Fruit fly (Drosophila melanogaster) whole organism, adult: Measurements from ENCODE around the gene CG31327.

ENCODE experiments used
- CG11617 ChIP-seq: fragments of 200-800 bp; sonication (Bioruptor generic); optimal IDR thresholded peaks from 2 replicates; lab custom pipeline; 2017; ENCODE audit warnings: mild to moderate bottlenecking, missing biosample characterization, missing genetic modification reagents, missing genetic modification characterization
- CG12768 ChIP-seq: fragments of 200-800 bp; sonication (Bioruptor generic); optimal IDR thresholded peaks from 2 replicates; lab custom pipeline; 2017; ENCODE audit warnings: missing biosample characterization, missing genetic modification characterization, mild to moderate bottlenecking, moderate library complexity, missing genetic modification reagents
- CG14711 ChIP-seq: fragments of 200-800 bp; sonication (Bioruptor generic); optimal IDR thresholded peaks from 2 replicates; lab custom pipeline; 2018; ENCODE audit warnings: missing biosample characterization, mild to moderate bottlenecking, missing genetic modification characterization, moderate library complexity
- CG1620 ChIP-seq: fragments of 200-800 bp; sonication (Bioruptor generic); optimal IDR thresholded peaks from 2 replicates; lab custom pipeline; 2016; ENCODE audit warnings: missing biosample characterization, missing genetic modification characterization
- CG33017 ChIP-seq: fragments of 200-800 bp; sonication (Bioruptor generic); optimal IDR thresholded peaks from 2 replicates; lab custom pipeline; 2018; ENCODE audit warnings: missing biosample characterization, mild to moderate bottlenecking, missing genetic modification characterization, moderate library complexity
- CG7101 ChIP-seq: fragments of 200-800 bp; sonication (Bioruptor generic); optimal IDR thresholded peaks from 2 replicates; lab custom pipeline; 2018; ENCODE audit warnings: missing biosample characterization, mild to moderate bottlenecking, missing genetic modification characterization, moderate library complexity
- Crg-1 ChIP-seq: fragments of 200-800 bp; sonication (Bioruptor generic); optimal IDR thresholded peaks from 2 replicates; lab custom pipeline; 2016; ENCODE audit warnings: missing biosample characterization, missing genetic modification characterization
- cnc ChIP-seq, 2 experiments: fragments of >200 bp; optimal IDR thresholded peaks; 2 replicates each; lab custom pipeline; 2017
- pad ChIP-seq: fragments of 200-800 bp; sonication (Bioruptor generic); optimal IDR thresholded peaks from 3 replicates; lab custom pipeline; 2017; ENCODE audit warnings: missing biosample characterization, missing genetic modification characterization, mild to moderate bottlenecking, moderate library complexity, missing genetic modification reagents
- toe ChIP-seq: fragments of 200-800 bp; sonication (Bioruptor generic); optimal IDR thresholded peaks from 2 replicates; lab custom pipeline; 2016; ENCODE audit warnings: missing biosample characterization, missing genetic modification characterization

dm6 chr3R:14116088-14116487 is 44.0 kb downstream of the CG31327 start:
- no peak for TF ChIP-seq Crg-1 (GFP tag; lab: Kevin White, UChicago)
- TF ChIP-seq toe (GFP tag; lab: Kevin White, UChicago) = no peak
- no peak for TF ChIP-seq cnc (optimal IDR thresholded peaks at IDR 0.05; lab: Kevin White, UChicago)
- TF ChIP-seq CG11617 = no peak
- no peak for TF ChIP-seq CG1620 (GFP tag; lab: Kevin White, UChicago)
- TF ChIP-seq CG12768 (GFP tag; lab: Kevin White, UChicago) = no peak
- TF ChIP-seq CG33017 = no peak
- no peak for TF ChIP-seq CG14711 (tag; lab: Kevin White, UChicago)
- TF ChIP-seq CG7101 = no peak
- no peak for TF ChIP-seq pad (GFP tag; lab: Kevin White, UChicago)
